Worm (Caenorhabditis elegans): Measurements from ENCODE around the gene acl-2.

- no peak for TF ChIP-seq blmp-1 (tag; optimal IDR thresholded peaks at IDR 0.05; ENCODE audit: insufficient read depth)
- TF ChIP-seq unc-39 (tag; optimal IDR thresholded peaks at IDR 0.05), result no peak
- no peak for TF ChIP-seq nhr-23 (tag; optimal IDR thresholded peaks at IDR 0.05)
- TF ChIP-seq egl-27 (tag; optimal IDR thresholded peaks at IDR 0.05), result no peak
- TF ChIP-seq elt-1 (tag; optimal IDR thresholded peaks at IDR 0.05), result no peak
Measured at ce11 chrV:10066769-10067168, 35.9 kb upstream of the acl-2 start, which contains the start of gene npr-39.

All from whole organism, L2 larva.